ENCODE assay signal across 2 fruit fly cellular contexts in the genomic region with DNA sequence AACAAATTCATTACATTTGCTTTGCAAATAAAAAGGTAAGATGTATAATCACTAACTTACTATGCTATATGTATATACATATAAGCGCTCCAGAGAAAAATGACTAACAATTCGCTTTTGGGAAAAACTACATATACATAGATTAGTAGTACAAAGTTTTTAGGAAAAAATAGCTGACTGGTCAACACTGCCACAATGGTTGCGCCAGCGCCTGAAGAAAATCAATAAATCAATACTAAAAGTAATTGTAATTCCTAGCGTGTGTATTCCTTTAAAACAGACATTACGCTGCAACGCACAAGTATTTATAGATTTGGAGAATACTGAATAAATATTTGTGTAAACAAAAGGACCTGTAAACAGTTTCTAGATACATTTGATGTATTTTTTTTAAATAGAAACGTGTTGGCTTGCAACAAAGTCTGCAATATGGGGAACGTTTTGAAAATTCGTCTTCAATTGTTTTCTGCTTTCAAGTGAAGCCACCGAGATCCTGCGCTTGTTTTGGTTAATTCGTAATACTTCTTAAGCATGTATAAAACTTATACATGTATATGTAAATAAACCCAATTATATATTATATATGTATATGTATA.
TF ChIP-seq lines count a peak whose summit lies in the region.

No protein-coding gene starts in this region.

TF ChIP-seq in whole organism, embryonic, 481 proteins besides CTCF, POLR2A, EP300 and RAD21 (continued from another document and continues in another):
- TF ChIP-seq ewg (GFP tag; optimal IDR thresholded peaks at IDR 0.05; lab: Kevin White, UChicago), result no peak
- no peak for TF ChIP-seq chif (GFP tag; optimal IDR thresholded peaks at IDR 0.05; lab: Kevin White, UChicago)
- no peak for TF ChIP-seq al (GFP tag; IDR thresholded peaks at IDR 0.05; lab: Robert Waterston, UW)
- TF ChIP-seq sens (GFP tag; lab: Kevin White, UChicago), result peak; percentile 73
- no peak for TF ChIP-seq Poxn (GFP tag; IDR thresholded peaks at IDR 0.05; lab: Robert Waterston, UW)
- TF ChIP-seq mirr (GFP tag; optimal IDR thresholded peaks at IDR 0.05; lab: Kevin White, UChicago), result no peak
- TF ChIP-seq corto (GFP tag; optimal IDR thresholded peaks at IDR 0.05; lab: Kevin White, UChicago), result no peak
- no peak for TF ChIP-seq CG32772 (GFP tag; IDR thresholded peaks at IDR 0.05; lab: Robert Waterston, UW)
- no peak for TF ChIP-seq Dfd (GFP tag; optimal IDR thresholded peaks at IDR 0.05; lab: Kevin White, UChicago)
- peak; percentile 35 for TF ChIP-seq CG18764 (GFP tag; optimal IDR thresholded peaks at IDR 0.05; lab: Kevin White, UChicago)
- TF ChIP-seq ind (GFP tag; optimal IDR thresholded peaks at IDR 0.05; lab: Kevin White, UChicago), result no peak
- TF ChIP-seq CG1024 (GFP tag; IDR thresholded peaks at IDR 0.05; lab: Robert Waterston, UW), result peak; percentile 45; the same call in 1 of the 2 replicates
- TF ChIP-seq CG13296 (GFP tag; optimal IDR thresholded peaks at IDR 0.05; lab: Kevin White, UChicago), result peak; percentile 75
- TF ChIP-seq gcm (GFP tag; optimal IDR thresholded peaks at IDR 0.05; lab: Kevin White, UChicago), result no peak
- no peak for TF ChIP-seq CG7357 (GFP tag; IDR thresholded peaks at IDR 0.05; lab: Robert Waterston, UW)
- no peak for TF ChIP-seq dysf (GFP tag; IDR thresholded peaks at IDR 0.05; lab: Robert Waterston, UW)
- TF ChIP-seq sd (tag; optimal IDR thresholded peaks at IDR 0.05; lab: Kevin White, UChicago), result no peak
- no peak for TF ChIP-seq CG4424 (GFP tag; optimal IDR thresholded peaks at IDR 0.05; lab: Kevin White, UChicago)
- no peak for TF ChIP-seq CG12104 (GFP tag; optimal IDR thresholded peaks at IDR 0.05; lab: Kevin White, UChicago)
- peak; percentile 1 for TF ChIP-seq BEAF-32 (GFP tag; optimal IDR thresholded peaks at IDR 0.05; lab: Kevin White, UChicago)
- no peak for TF ChIP-seq fd3F (GFP tag; optimal IDR thresholded peaks at IDR 0.05; lab: Kevin White, UChicago)
- no peak for TF ChIP-seq NFAT (GFP tag; IDR thresholded peaks at IDR 0.05; lab: Robert Waterston, UW)
- TF ChIP-seq Vsx1 (GFP tag; optimal IDR thresholded peaks at IDR 0.05; lab: Kevin White, UChicago), result no peak
- TF ChIP-seq da (GFP tag; optimal IDR thresholded peaks at IDR 0.05; lab: Kevin White, UChicago), result no peak
- TF ChIP-seq Camta (GFP tag; optimal IDR thresholded peaks at IDR 0.05; lab: Kevin White, UChicago), result no peak
- TF ChIP-seq CG17829 (tag; optimal IDR thresholded peaks at IDR 0.05; lab: Kevin White, UChicago), result peak; percentile 1
- TF ChIP-seq bab2 (GFP tag; optimal IDR thresholded peaks at IDR 0.05; lab: Kevin White, UChicago), result no peak
- no peak for TF ChIP-seq CG3847 (GFP tag; IDR thresholded peaks at IDR 0.05; lab: Robert Waterston, UW)
- TF ChIP-seq CG34224 (GFP tag; IDR thresholded peaks at IDR 0.05; lab: Robert Waterston, UW; ENCODE audit: partially characterized antibody), result no peak
- TF ChIP-seq CG2199 (GFP tag; IDR thresholded peaks at IDR 0.05; lab: Robert Waterston, UW), result 0 out of 3 replicates have a peak, but pooled peaks have one; percentile 70
- peak in 1 of 2 experiments; percentile 80 for TF ChIP-seq eve (GFP tag; optimal IDR thresholded peaks at IDR 0.05; lab: Kevin White, UChicago)
- peak; percentile 38 for TF ChIP-seq CG3407 (GFP tag; optimal IDR thresholded peaks at IDR 0.05; lab: Kevin White, UChicago)
- no peak for TF ChIP-seq CG11696 (GFP tag; IDR thresholded peaks at IDR 0.05; lab: Robert Waterston, UW)
- no peak for TF ChIP-seq CG10959 (GFP tag; IDR thresholded peaks at IDR 0.05; lab: Robert Waterston, UW)
- TF ChIP-seq stc (GFP tag; IDR thresholded peaks at IDR 0.05; lab: Robert Waterston, UW), result no peak
- TF ChIP-seq CG17802 (tag; optimal IDR thresholded peaks at IDR 0.05; lab: Kevin White, UChicago), result no peak
- TF ChIP-seq CoRest (tag; optimal IDR thresholded peaks at IDR 0.05; lab: Kevin White, UChicago), result no peak
- no peak for TF ChIP-seq Ptx1 (GFP tag; IDR thresholded peaks at IDR 0.05; lab: Robert Waterston, UW)
- no peak for TF ChIP-seq Rfx (GFP tag; IDR thresholded peaks at IDR 0.05; lab: Robert Waterston, UW)
- no peak for TF ChIP-seq sna (GFP tag; IDR thresholded peaks at IDR 0.05; lab: Robert Waterston, UW; ENCODE audit: partially characterized antibody)
- no peak for TF ChIP-seq tin (GFP tag; optimal IDR thresholded peaks at IDR 0.05; lab: Kevin White, UChicago)
- TF ChIP-seq schlank (tag; optimal IDR thresholded peaks at IDR 0.05; lab: Kevin White, UChicago), result peak; percentile 9
- TF ChIP-seq CG10543 (GFP tag; optimal IDR thresholded peaks at IDR 0.05; lab: Kevin White, UChicago), result peak; percentile 41
- no peak for TF ChIP-seq chinmo (GFP tag; IDR thresholded peaks at IDR 0.05; lab: Robert Waterston, UW; ENCODE audit: partially characterized antibody)
- no peak for TF ChIP-seq ham (GFP tag; IDR thresholded peaks at IDR 0.05; lab: Robert Waterston, UW)
- no peak for TF ChIP-seq shn (GFP tag; optimal IDR thresholded peaks at IDR 0.05; lab: Kevin White, UChicago)
- TF ChIP-seq jigr1 (GFP tag; IDR thresholded peaks at IDR 0.05; lab: Robert Waterston, UW), result no peak
- TF ChIP-seq dan (GFP tag; IDR thresholded peaks at IDR 0.05; lab: Robert Waterston, UW), result no peak
- no peak for TF ChIP-seq CG14860 (GFP tag; IDR thresholded peaks at IDR 0.05; lab: Robert Waterston, UW; ENCODE audit: partially characterized antibody)
- no peak for TF ChIP-seq CG3163 (GFP tag; optimal IDR thresholded peaks at IDR 0.05; lab: Kevin White, UChicago)
- TF ChIP-seq tna (GFP tag; IDR thresholded peaks at IDR 0.05; lab: Robert Waterston, UW; ENCODE audit: partially characterized antibody), result no peak
- TF ChIP-seq nom (GFP tag; optimal IDR thresholded peaks at IDR 0.05; lab: Kevin White, UChicago), result peak; percentile 83
- TF ChIP-seq CG10431 (GFP tag; optimal IDR thresholded peaks at IDR 0.05; lab: Kevin White, UChicago), result peak; percentile 81
- no peak for TF ChIP-seq tio (GFP tag; optimal IDR thresholded peaks at IDR 0.05; lab: Kevin White, UChicago)
- no peak for TF ChIP-seq CG5953 (GFP tag; IDR thresholded peaks at IDR 0.05; lab: Robert Waterston, UW)
- no peak for TF ChIP-seq crp (GFP tag; optimal IDR thresholded peaks at IDR 0.05; lab: Kevin White, UChicago)
- TF ChIP-seq ems (GFP tag; optimal IDR thresholded peaks at IDR 0.05; lab: Kevin White, UChicago), result no peak
- TF ChIP-seq HmgZ (tag; optimal IDR thresholded peaks at IDR 0.05; lab: Kevin White, UChicago), result no peak
- no peak for TF ChIP-seq nerfin-2 (GFP tag; IDR thresholded peaks at IDR 0.05; lab: Robert Waterston, UW; ENCODE audit: partially characterized antibody)
- no peak for TF ChIP-seq nmo (GFP tag; optimal IDR thresholded peaks at IDR 0.05; lab: Kevin White, UChicago)
- no peak for TF ChIP-seq CG2202 (tag; optimal IDR thresholded peaks at IDR 0.05; lab: Kevin White, UChicago)
- peak; percentile 75 for TF ChIP-seq BtbVII (GFP tag; optimal IDR thresholded peaks at IDR 0.05; lab: Kevin White, UChicago)
- peak; percentile 64 for TF ChIP-seq row (GFP tag; IDR thresholded peaks at IDR 0.05; lab: Robert Waterston, UW)
- no peak for TF ChIP-seq Jarid2 (GFP tag; optimal IDR thresholded peaks at IDR 0.05; lab: Kevin White, UChicago)
- no peak for TF ChIP-seq ara (GFP tag; IDR thresholded peaks at IDR 0.05; lab: Robert Waterston, UW)

TF ChIP-seq in whole organism, prepupa, 60 proteins besides CTCF, POLR2A, EP300 and RAD21 (continued from another document):
- no peak for TF ChIP-seq Lpt (GFP tag; optimal IDR thresholded peaks at IDR 0.05; lab: Kevin White, UChicago)
- TF ChIP-seq fd85E (GFP tag; optimal IDR thresholded peaks at IDR 0.05; lab: Kevin White, UChicago), result no peak
- peak; percentile 54 to 65 for TF ChIP-seq ss (GFP tag; optimal IDR thresholded peaks at IDR 0.05; lab: Kevin White, UChicago)
- TF ChIP-seq Met (GFP tag; optimal IDR thresholded peaks at IDR 0.05; lab: Kevin White, UChicago), result no peak
- TF ChIP-seq CG7368 (GFP tag; optimal IDR thresholded peaks at IDR 0.05; lab: Kevin White, UChicago), result no peak
- TF ChIP-seq CG6854 (GFP tag; optimal IDR thresholded peaks at IDR 0.05; lab: Kevin White, UChicago), result peak; percentile 20
- peak; percentile 29 for TF ChIP-seq vri (GFP tag; optimal IDR thresholded peaks at IDR 0.05; lab: Kevin White, UChicago)
- no peak for TF ChIP-seq Ets96B (tag; optimal IDR thresholded peaks at IDR 0.05; lab: Kevin White, UChicago)
- TF ChIP-seq spab (GFP tag; optimal IDR thresholded peaks at IDR 0.05; lab: Kevin White, UChicago), result no peak
- no peak for TF ChIP-seq CG10669 (GFP tag; optimal IDR thresholded peaks at IDR 0.05; lab: Kevin White, UChicago)
- TF ChIP-seq CG11294 (GFP tag; IDR thresholded peaks at IDR 0.05; lab: Robert Waterston, UW), result no peak
- no peak for TF ChIP-seq CG6792 (GFP tag; optimal IDR thresholded peaks at IDR 0.05; lab: Kevin White, UChicago)
- TF ChIP-seq CG11762 (GFP tag; optimal IDR thresholded peaks at IDR 0.05; lab: Kevin White, UChicago; ENCODE audit: insufficient read depth), result no peak
- no peak for TF ChIP-seq CG16779 (tag; optimal IDR thresholded peaks at IDR 0.05; lab: Kevin White, UChicago)
- no peak for TF ChIP-seq fkh (GFP tag; optimal IDR thresholded peaks at IDR 0.05; lab: Kevin White, UChicago)
- TF ChIP-seq topi (GFP tag; optimal IDR thresholded peaks at IDR 0.05; lab: Kevin White, UChicago), result peak; percentile 12
- peak; percentile 3 for TF ChIP-seq esn (GFP tag; optimal IDR thresholded peaks at IDR 0.05; lab: Kevin White, UChicago)
- no peak for TF ChIP-seq CG8119 (GFP tag; IDR thresholded peaks at IDR 0.05; lab: Robert Waterston, UW)
- no peak for TF ChIP-seq Eip75B (GFP tag; optimal IDR thresholded peaks at IDR 0.05; lab: Kevin White, UChicago)
- TF ChIP-seq Sox14 (GFP tag; optimal IDR thresholded peaks at IDR 0.05; lab: Kevin White, UChicago), result no peak
- TF ChIP-seq Blimp-1 (GFP tag; optimal IDR thresholded peaks at IDR 0.05; lab: Kevin White, UChicago), result no peak
- no peak for TF ChIP-seq Eip93F (GFP tag; optimal IDR thresholded peaks at IDR 0.05; lab: Kevin White, UChicago)
